Worm (Caenorhabditis elegans) whole organism, late embryonic: ENCODE results near the gene npr-39.

Experiments
- K02D7.2 ChIP-seq: sonication (generic microtip); optimal IDR thresholded peaks from 2 replicates; lab custom pipeline; 2017; ENCODE audit warnings: mild to moderate bottlenecking, missing genetic modification characterization, missing compliant biosample characterization
- K09A11.1 ChIP-seq: sonication (generic microtip); optimal IDR thresholded peaks from 2 replicates; lab custom pipeline; 2017; ENCODE audit warnings: antibody characterized with exemption, mild to moderate bottlenecking, missing genetic modification characterization, missing compliant biosample characterization; ENCODE audit not compliant: insufficient read depth
- T23F11.4 ChIP-seq: fragments of 200-800 bp; sonication (Bioruptor generic); optimal IDR thresholded peaks from 2 replicates; lab custom pipeline; 2018; ENCODE audit warnings: mild to moderate bottlenecking, missing genetic modification characterization, missing compliant biosample characterization
- ceh-18 ChIP-seq: sonication (generic microtip); optimal IDR thresholded peaks from 2 replicates; lab custom pipeline; 2016; ENCODE audit warnings: missing genetic modification characterization, missing compliant biosample characterization
- ceh-2 ChIP-seq: sonication (generic microtip); optimal IDR thresholded peaks from 2 replicates; lab custom pipeline; 2016; ENCODE audit warnings: missing genotype, missing genetic modification characterization, missing compliant biosample characterization
- ceh-24 ChIP-seq: sonication (generic microtip); optimal IDR thresholded peaks from 2 replicates; lab custom pipeline; 2016; ENCODE audit warnings: mild to moderate bottlenecking, missing genetic modification characterization, missing compliant biosample characterization
- ceh-31 ChIP-seq: sonication (generic microtip); optimal IDR thresholded peaks from 2 replicates; lab custom pipeline; 2016; ENCODE audit warnings: missing genetic modification characterization, missing compliant biosample characterization
- ceh-34 ChIP-seq: sonication (generic microtip); optimal IDR thresholded peaks from 2 replicates; lab custom pipeline; 2016; ENCODE audit warnings: mild to moderate bottlenecking, missing genetic modification characterization, missing compliant biosample characterization
- ceh-48 ChIP-seq: sonication (generic microtip); optimal IDR thresholded peaks from 2 replicates; lab custom pipeline; 2016; ENCODE audit warnings: missing genetic modification characterization, inconsistent platforms, missing compliant biosample characterization
- ceh-6 ChIP-seq: fragments of 200-800 bp; sonication (Bioruptor generic); optimal IDR thresholded peaks from 2 replicates; lab custom pipeline; 2018; ENCODE audit warnings: mild to moderate bottlenecking, missing genetic modification characterization, missing compliant biosample characterization
- dmd-4 ChIP-seq: sonication (generic microtip); optimal IDR thresholded peaks from 2 replicates; lab custom pipeline; 2016; ENCODE audit warnings: borderline replicate concordance, missing genetic modification characterization, missing compliant biosample characterization
- dve-1 ChIP-seq: sonication (generic microtip); optimal IDR thresholded peaks from 2 replicates; lab custom pipeline; 2017; ENCODE audit warnings: antibody characterized with exemption, mild to moderate bottlenecking, missing genetic modification characterization, missing compliant biosample characterization
- elt-2 ChIP-seq: sonication (generic microtip); optimal IDR thresholded peaks from 2 replicates; lab custom pipeline; 2016; ENCODE audit warnings: missing genetic modification reagents, missing genetic modification characterization, missing compliant biosample characterization
- elt-4 ChIP-seq: sonication (generic microtip); optimal IDR thresholded peaks from 2 replicates; lab custom pipeline; 2016; ENCODE audit warnings: missing genetic modification characterization, missing compliant biosample characterization
- ets-4 ChIP-seq: sonication (generic microtip); optimal IDR thresholded peaks from 2 replicates; lab custom pipeline; 2016; ENCODE audit warnings: missing genetic modification characterization, missing compliant biosample characterization
- hlh-15 ChIP-seq: sonication (generic microtip); optimal IDR thresholded peaks from 2 replicates; lab custom pipeline; 2016; ENCODE audit warnings: missing genetic modification characterization, missing compliant biosample characterization
- hlh-30 ChIP-seq: sonication (generic microtip); optimal IDR thresholded peaks from 2 replicates; lab custom pipeline; 2017; ENCODE audit warnings: antibody characterized with exemption, missing genetic modification characterization, missing compliant biosample characterization; ENCODE audit not compliant: insufficient read depth
- hlh-8 ChIP-seq: sonication (generic microtip); optimal IDR thresholded peaks from 2 replicates; lab custom pipeline; 2016; ENCODE audit warnings: missing genotype, missing genetic modification characterization, missing compliant biosample characterization
- madf-2 ChIP-seq: sonication (generic microtip); optimal IDR thresholded peaks from 2 replicates; lab custom pipeline; 2017; ENCODE audit warnings: missing genetic modification characterization, missing compliant biosample characterization
- nfya-1 ChIP-seq: sonication (generic microtip); optimal IDR thresholded peaks from 2 replicates; lab custom pipeline; 2017; ENCODE audit warnings: missing genetic modification characterization, mild to moderate bottlenecking, missing compliant biosample characterization, antibody characterized with exemption, moderate library complexity
- nhr-232 ChIP-seq: sonication (generic microtip); optimal IDR thresholded peaks from 2 replicates; lab custom pipeline; 2016; ENCODE audit warnings: missing genetic modification characterization, missing compliant biosample characterization
- npax-4 ChIP-seq: sonication (generic microtip); optimal IDR thresholded peaks from 2 replicates; lab custom pipeline; 2016; ENCODE audit warnings: missing genetic modification characterization, missing compliant biosample characterization
- pax-1 ChIP-seq: fragments of 150-350 bp; optimal IDR thresholded peaks from 2 replicates; lab custom pipeline; 2014; ENCODE audit warnings: missing biosample characterization, missing genetic modification characterization
- pqm-1 ChIP-seq: sonication (generic microtip); optimal IDR thresholded peaks from 2 replicates; lab custom pipeline; 2016; ENCODE audit warnings: missing genetic modification characterization, missing compliant biosample characterization
- pros-1 ChIP-seq: fragments of 150-350 bp; optimal IDR thresholded peaks from 2 replicates; lab custom pipeline; 2014; ENCODE audit warnings: missing biosample characterization, missing genetic modification reagents, missing genetic modification characterization
- rnt-1 ChIP-seq: sonication (generic microtip); optimal IDR thresholded peaks from 2 replicates; lab custom pipeline; 2016; ENCODE audit warnings: missing genetic modification characterization, missing compliant biosample characterization
- sdc-2 ChIP-seq: sonication (generic microtip); optimal IDR thresholded peaks from 2 replicates; lab custom pipeline; 2016; ENCODE audit warnings: missing genotype, missing genetic modification characterization, missing compliant biosample characterization
- sox-4 ChIP-seq: sonication (generic microtip); optimal IDR thresholded peaks from 2 replicates; lab custom pipeline; 2017; ENCODE audit warnings: mild to moderate bottlenecking, missing genetic modification characterization, inconsistent platforms, missing compliant biosample characterization
- tbx-2 ChIP-seq: sonication (generic microtip); optimal IDR thresholded peaks from 2 replicates; lab custom pipeline; 2016; ENCODE audit warnings: missing genetic modification characterization, missing compliant biosample characterization
- tbx-7 ChIP-seq: sonication (generic microtip); optimal IDR thresholded peaks from 2 replicates; lab custom pipeline; 2016; ENCODE audit warnings: missing genotype, missing genetic modification characterization, missing compliant biosample characterization
- ttx-3 ChIP-seq: sonication (generic microtip); optimal IDR thresholded peaks from 2 replicates; lab custom pipeline; 2016; ENCODE audit warnings: missing genetic modification reagents, missing genetic modification characterization, missing compliant biosample characterization
- unc-42 ChIP-seq: sonication (generic microtip); optimal IDR thresholded peaks from 2 replicates; lab custom pipeline; 2016; ENCODE audit warnings: missing genotype, missing genetic modification characterization, missing compliant biosample characterization
- unc-55 ChIP-seq: sonication (generic microtip); optimal IDR thresholded peaks from 2 replicates; lab custom pipeline; 2017; ENCODE audit warnings: missing biosample characterization, missing genetic modification reagents, missing genetic modification characterization
- zip-5 ChIP-seq: sonication (generic microtip); optimal IDR thresholded peaks from 2 replicates; lab custom pipeline; 2016; ENCODE audit warnings: missing genetic modification characterization, missing compliant biosample characterization
- ztf-16 ChIP-seq: sonication (generic microtip); optimal IDR thresholded peaks from 2 replicates; lab custom pipeline; 2017; ENCODE audit warnings: missing genetic modification characterization, missing compliant biosample characterization

Gene npr-39

ce11 chrV:10039837-10040236 is 27.0 kb upstream of the npr-39 start (continued):
- TF ChIP-seq tbx-7: no peak
- TF ChIP-seq tbx-2 (tag; lab: Kevin White, UChicago): peak; percentile 79
- no peak for TF ChIP-seq pqm-1
- no peak for TF ChIP-seq T23F11.4
- peak; percentile 27 for TF ChIP-seq dmd-4 (tag; lab: Kevin White, UChicago)
- peak; percentile 85 for TF ChIP-seq ceh-31 (tag; lab: Kevin White, UChicago)

ce11 chrV:10041484-10041883 is 25.4 kb upstream of the npr-39 start:
- TF ChIP-seq ceh-6 (GFP tag; lab: Kevin White, UChicago): peak; percentile 9
- no peak for TF ChIP-seq elt-2
- TF ChIP-seq ceh-24 (tag; lab: Kevin White, UChicago): no peak
- no peak for TF ChIP-seq unc-42 (tag; lab: Kevin White, UChicago)
- no peak for TF ChIP-seq ttx-3 (tag; lab: Kevin White, UChicago)
- no peak for TF ChIP-seq ets-4 (tag; lab: Kevin White, UChicago)

- TF ChIP-seq zip-5 (tag; lab: Kevin White, UChicago) (no peak), elt-2 (no peak), ceh-18 (peak; percentile 16), tbx-2 (tag; lab: Kevin White, UChicago) (peak; percentile 48), pros-1 (tag; lab: Kevin White, UChicago) (peak; percentile 10), unc-42 (tag; lab: Kevin White, UChicago) (peak; percentile 25), ttx-3 (tag; lab: Kevin White, UChicago) (no peak), sdc-2 (tag; lab: Kevin White, UChicago) (no peak), pax-1 (tag; lab: Kevin White, UChicago) (peak; percentile 32), ceh-2 (tag; lab: Kevin White, UChicago) (no peak), K02D7.2 (tag; lab: Kevin White, UChicago) (no peak), hlh-15 (tag; lab: Kevin White, UChicago) (no peak), K09A11.1 (tag; lab: Kevin White, UChicago) (peak; percentile 4), ztf-16 (no peak), ceh-48 (tag; lab: Kevin White, UChicago) (peak; percentile 63), unc-55 (GFP tag; lab: Kevin White, UChicago) (peak; percentile 90), nfya-1 (tag; lab: Kevin White, UChicago) (peak; percentile 84), ceh-31 (tag; lab: Kevin White, UChicago) (peak; percentile 72), rnt-1 (tag; lab: Kevin White, UChicago) (peak; percentile 20), sox-4 (no peak), nhr-232 (no peak), npax-4 (tag; lab: Kevin White, UChicago) (no peak), dve-1 (tag; lab: Kevin White, UChicago) (peak; percentile 51), hlh-8 (tag; lab: Kevin White, UChicago) (no peak), elt-4 (tag; lab: Kevin White, UChicago) (no peak), madf-2 (tag; lab: Kevin White, UChicago) (no peak), ceh-34 (tag; lab: Kevin White, UChicago) (peak; percentile 57), hlh-30 (tag; lab: Kevin White, UChicago) (peak; percentile 50)
- TF ChIP-seq, all 69 proteins: peak for 14
Observed at ce11 chrV:10042254-10042653, 24.6 kb upstream of the npr-39 start.

DNA sequence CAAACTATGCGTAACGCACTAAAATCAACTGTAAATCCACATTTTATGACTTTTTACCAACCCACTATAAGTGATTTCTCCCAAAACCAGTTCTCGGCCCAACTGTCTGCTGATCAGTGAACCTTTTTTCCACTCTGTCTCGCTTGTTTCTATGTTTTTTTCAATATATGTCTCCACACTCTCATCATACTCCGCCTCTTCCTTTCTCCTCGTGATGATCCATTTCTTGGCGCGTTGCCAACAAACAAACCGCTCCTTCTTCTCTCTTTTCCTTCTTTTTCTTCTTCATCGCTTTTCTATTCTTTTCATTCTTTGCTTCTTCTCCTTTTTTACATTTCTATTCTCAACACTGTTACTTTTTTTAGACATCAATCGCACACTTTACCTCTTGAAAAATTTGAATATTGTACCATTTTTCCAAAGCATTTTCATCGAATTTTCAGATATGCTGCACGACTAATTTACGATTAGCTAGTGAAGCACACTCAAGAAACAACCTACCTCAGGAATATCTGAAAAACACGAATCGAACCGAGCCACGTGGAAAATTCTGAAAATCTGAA is 23.6 kb upstream of the npr-39 start, which contains the start of gene T06E8.8:
Gene T06E8.8, plus strand, starts transcription at position 513 of the 563 bp plus-strand sequence.
- TF ChIP-seq dve-1 (tag; lab: Kevin White, UChicago) (no peak), ceh-18 (peak; percentile 62)
